Fruit fly (Drosophila melanogaster) whole organism, embryonic: Measurements from ENCODE around the gene CoRest.
A peak's percentile ranks its signal among the peaks of the same experiment; 100 is the strongest.

Source experiments
- Adf1 ChIP-seq: fragments of 200-800 bp; sonication (Bioruptor generic); IDR thresholded peaks from 2 replicates; pipeline ENCODE4 v1.3.6; 2022; ENCODE audit warnings: missing biosample characterization, missing genetic modification characterization
- Aef1 ChIP-seq: fragments of 200-800 bp; sonication (Bioruptor generic); IDR thresholded peaks from 3 replicates; pipeline ENCODE4 v1.3.6; 2022; ENCODE audit warnings: missing biosample characterization, missing genetic modification characterization
- Atf-2 ChIP-seq: fragments of 200-800 bp; sonication (Bioruptor generic); optimal IDR thresholded peaks from 2 replicates; lab custom pipeline; 2016; ENCODE audit warnings: missing biosample characterization, missing genetic modification characterization
- Blimp-1 ChIP-seq: fragments of 200-800 bp; sonication (Bioruptor generic); optimal IDR thresholded peaks from 3 replicates; lab custom pipeline; 2018; ENCODE audit warnings: missing biosample characterization, missing genetic modification characterization, mild to moderate bottlenecking, moderate library complexity, missing genetic modification reagents
- Bteb2 ChIP-seq: fragments of 200-800 bp; sonication (Bioruptor generic); optimal IDR thresholded peaks from 2 replicates; lab custom pipeline; 2016; ENCODE audit warnings: missing biosample characterization, missing genetic modification characterization
- CG13424 ChIP-seq: fragments of 200-800 bp; sonication (Bioruptor generic); optimal IDR thresholded peaks from 2 replicates; lab custom pipeline; 2019; ENCODE audit warnings: missing biosample characterization, mild to moderate bottlenecking, missing genetic modification characterization, moderate library complexity
- CG15269 ChIP-seq: fragments of 200-800 bp; sonication (Bioruptor generic); optimal IDR thresholded peaks from 2 replicates; lab custom pipeline; 2018; ENCODE audit warnings: missing biosample characterization, mild to moderate bottlenecking, missing genetic modification characterization, moderate library complexity
- CG15479 ChIP-seq: fragments of 200-800 bp; sonication (Bioruptor generic); optimal IDR thresholded peaks from 3 replicates; lab custom pipeline; 2019; ENCODE audit warnings: missing biosample characterization, mild to moderate bottlenecking, missing genetic modification characterization, moderate library complexity
- CG17912 ChIP-seq: fragments of 200-800 bp; sonication (Bioruptor generic); optimal IDR thresholded peaks from 2 replicates; lab custom pipeline; 2018; ENCODE audit warnings: missing biosample characterization, mild to moderate bottlenecking, missing genetic modification characterization
- CG18619 ChIP-seq: fragments of 200-800 bp; sonication (Bioruptor generic); optimal IDR thresholded peaks from 3 replicates; lab custom pipeline; 2017; ENCODE audit warnings: missing biosample characterization, mild to moderate bottlenecking, missing genetic modification characterization
- CG32532 ChIP-seq: fragments of 200-800 bp; sonication (Bioruptor generic); IDR thresholded peaks from 2 replicates; pipeline ENCODE4 v1.3.6; 2022; ENCODE audit warnings: missing biosample characterization, missing genetic modification characterization
- CG3995 ChIP-seq: fragments of 200-800 bp; sonication (Bioruptor generic); optimal IDR thresholded peaks from 3 replicates; lab custom pipeline; 2016; ENCODE audit warnings: missing biosample characterization, missing genetic modification characterization
- CG6254 ChIP-seq: fragments of 200-800 bp; sonication (Bioruptor generic); optimal IDR thresholded peaks from 3 replicates; lab custom pipeline; 2017; ENCODE audit warnings: mild to moderate bottlenecking, missing biosample characterization, missing genetic modification reagents, missing genetic modification characterization
- CG6272 ChIP-seq: fragments of 200-800 bp; sonication (Bioruptor generic); IDR thresholded peaks from 2 replicates; pipeline ENCODE4 v1.3.6; 2022; ENCODE audit warnings: missing biosample characterization, missing genetic modification characterization
- CG6791 ChIP-seq: fragments of 200-800 bp; sonication (Bioruptor generic); IDR thresholded peaks from 3 replicates; pipeline ENCODE4 v1.3.6; 2022; ENCODE audit warnings: missing biosample characterization, missing genetic modification characterization; ENCODE audit not compliant: partially characterized antibody
- CG7556 ChIP-seq: fragments of 200-800 bp; sonication (Bioruptor generic); optimal IDR thresholded peaks from 2 replicates; lab custom pipeline; 2017; ENCODE audit warnings: missing biosample characterization, mild to moderate bottlenecking, missing genetic modification characterization
- CG7745 ChIP-seq: fragments of 200-800 bp; sonication (Bioruptor generic); optimal IDR thresholded peaks from 2 replicates; lab custom pipeline; 2018; ENCODE audit warnings: missing biosample characterization, mild to moderate bottlenecking, missing genetic modification characterization, moderate library complexity
- CG8765 ChIP-seq: fragments of 200-800 bp; sonication (Bioruptor generic); IDR thresholded peaks from 2 replicates; pipeline ENCODE4 v1.3.6; 2022; ENCODE audit warnings: missing biosample characterization, missing genetic modification characterization
- D19B ChIP-seq: fragments of 200-800 bp; sonication (Bioruptor generic); optimal IDR thresholded peaks from 2 replicates; lab custom pipeline; 2017; ENCODE audit warnings: missing biosample characterization, mild to moderate bottlenecking, missing genetic modification characterization
- Dll ChIP-seq: fragments of 200-800 bp; sonication (Bioruptor generic); IDR thresholded peaks from 4 replicates; pipeline ENCODE4 v1.3.6; 2022; ENCODE audit warnings: missing biosample characterization, missing genetic modification characterization; ENCODE audit not compliant: partially characterized antibody
- Dref ChIP-seq: fragments of 200-800 bp; sonication (Bioruptor generic); IDR thresholded peaks from 2 replicates; pipeline ENCODE4 v1.3.6; 2022; ENCODE audit warnings: missing biosample characterization, missing genetic modification characterization
- E2f2 ChIP-seq: fragments of 200-800 bp; sonication (Bioruptor generic); IDR thresholded peaks from 2 replicates; pipeline ENCODE4 v1.3.6; 2022; ENCODE audit warnings: missing biosample characterization, missing genetic modification characterization
- GATAe ChIP-seq: fragments of 200-800 bp; sonication (Bioruptor generic); conservative IDR thresholded peaks from 2 replicates; pipeline ENCODE4 v1.3.6; 2022; ENCODE audit warnings: missing biosample characterization, missing genetic modification characterization
- Gsc ChIP-seq: fragments of 200-800 bp; sonication (Bioruptor generic); IDR thresholded peaks from 2 replicates; pipeline ENCODE4 v1.3.6; 2022; ENCODE audit warnings: missing biosample characterization, missing genetic modification characterization
- HHEX ChIP-seq: fragments of 200-800 bp; sonication (Bioruptor generic); optimal IDR thresholded peaks from 3 replicates; lab custom pipeline; 2017; ENCODE audit warnings: missing biosample characterization, mild to moderate bottlenecking, missing genetic modification characterization, missing genetic modification reagents
- HLH3B ChIP-seq: fragments of 200-800 bp; sonication (Bioruptor generic); IDR thresholded peaks from 2 replicates; pipeline ENCODE4 v1.3.6; 2022; ENCODE audit warnings: missing biosample characterization, missing genetic modification characterization
- Lhr ChIP-seq: fragments of 200-800 bp; sonication (Bioruptor generic); optimal IDR thresholded peaks from 3 replicates; lab custom pipeline; 2017; ENCODE audit warnings: mild to moderate bottlenecking, missing biosample characterization, missing genetic modification reagents, missing genetic modification characterization
- Lpt ChIP-seq: fragments of >200 bp; optimal IDR thresholded peaks from 2 replicates; lab custom pipeline; 2018; ENCODE audit warnings: missing biosample characterization, missing genetic modification characterization
- Med ChIP-seq: fragments of 200-800 bp; sonication (Bioruptor generic); peaks from one replicate; lab custom pipeline; 2016; ENCODE audit warnings: missing biosample characterization, missing genetic modification characterization, mild to moderate bottlenecking, inconsistent platforms, moderate library complexity
- Spps ChIP-seq: fragments of 200-800 bp; sonication (Bioruptor generic); optimal IDR thresholded peaks from 2 replicates; lab custom pipeline; 2018; ENCODE audit warnings: missing biosample characterization, mild to moderate bottlenecking, missing genetic modification characterization
- Sry-δ ChIP-seq: fragments of 200-800 bp; sonication (Bioruptor generic); optimal IDR thresholded peaks from 2 replicates; lab custom pipeline; 2016; ENCODE audit warnings: missing biosample characterization, missing genetic modification characterization
- Trl ChIP-seq, 3 experiments: fragments of >200 bp in 2 of 3; fragments of 200-800 bp in 1 of 3; sonication (Bioruptor generic) in 1 of 3; optimal IDR thresholded peaks; 2 replicates in 1 of 3; 3 replicates in 2 of 3; lab custom pipeline; 2016 to 2017; ENCODE audit warnings: missing biosample characterization in 1 of 3, missing genetic modification characterization in 1 of 3
- Vsx1 ChIP-seq: fragments of 200-800 bp; sonication (Bioruptor generic); optimal IDR thresholded peaks from 2 replicates; lab custom pipeline; 2017; ENCODE audit warnings: missing biosample characterization, mild to moderate bottlenecking, missing genetic modification characterization, missing genetic modification reagents
- YL-1 ChIP-seq: fragments of 200-800 bp; sonication (Bioruptor generic); optimal IDR thresholded peaks from 3 replicates; lab custom pipeline; 2017; ENCODE audit warnings: missing biosample characterization, mild to moderate bottlenecking, missing genetic modification characterization
- al ChIP-seq: fragments of 200-800 bp; sonication (Bioruptor generic); IDR thresholded peaks from 2 replicates; pipeline ENCODE4 v1.3.6; 2022; ENCODE audit warnings: missing biosample characterization, missing genetic modification characterization
- bbx ChIP-seq: fragments of 200-800 bp; sonication (Bioruptor generic); IDR thresholded peaks from 2 replicates; pipeline ENCODE4 v1.3.6; 2022; ENCODE audit warnings: missing biosample characterization, missing genetic modification characterization; ENCODE audit not compliant: partially characterized antibody
- cg ChIP-seq: fragments of 200-800 bp; sonication (Bioruptor generic); optimal IDR thresholded peaks from 3 replicates; lab custom pipeline; 2019; ENCODE audit warnings: missing biosample characterization, mild to moderate bottlenecking, missing genetic modification characterization, moderate library complexity
- exex ChIP-seq: fragments of 200-800 bp; sonication (Bioruptor generic); optimal IDR thresholded peaks from 4 replicates; lab custom pipeline; 2018; ENCODE audit warnings: missing biosample characterization, mild to moderate bottlenecking, missing genetic modification characterization, moderate library complexity
- grn ChIP-seq: fragments of 200-800 bp; sonication (Bioruptor generic); optimal IDR thresholded peaks from 3 replicates; lab custom pipeline; 2017; ENCODE audit warnings: missing biosample characterization, missing genetic modification characterization
- gsb ChIP-seq: fragments of 200-800 bp; sonication (Bioruptor generic); IDR thresholded peaks from 2 replicates; pipeline ENCODE4 v1.3.6; 2022; ENCODE audit warnings: missing biosample characterization, missing genetic modification characterization
- lab ChIP-seq: fragments of 200-800 bp; sonication (Bioruptor generic); optimal IDR thresholded peaks from 3 replicates; lab custom pipeline; 2017; ENCODE audit warnings: missing biosample characterization, missing genetic modification characterization, mild to moderate bottlenecking, moderate library complexity, missing genetic modification reagents
- lola ChIP-seq, 3 experiments: fragments of >200 bp in 2 of 3; fragments of 200-800 bp in 1 of 3; sonication (Bioruptor generic) in 1 of 3; optimal IDR thresholded peaks; 2 replicates each; lab custom pipeline; 2017 to 2019; ENCODE audit warnings: missing biosample characterization in 3 of 3, missing genetic modification characterization in 3 of 3, mild to moderate bottlenecking in 1 of 3, moderate library complexity in 1 of 3
- nerfin-2 ChIP-seq: fragments of 200-800 bp; sonication (Bioruptor generic); IDR thresholded peaks from 2 replicates; pipeline ENCODE4 v1.3.6; 2022; ENCODE audit warnings: missing biosample characterization, missing genetic modification characterization; ENCODE audit not compliant: partially characterized antibody
- row ChIP-seq: fragments of 200-800 bp; sonication (Bioruptor generic); IDR thresholded peaks from 3 replicates; pipeline ENCODE4 v1.3.6; 2022; ENCODE audit warnings: missing biosample characterization, missing genetic modification characterization
- sc ChIP-seq, 3 experiments: fragments of >200 bp in 2 of 3; fragments of 200-800 bp in 1 of 3; sonication (Bioruptor generic) in 1 of 3; optimal IDR thresholded peaks; 2 replicates in 2 of 3; 3 replicates in 1 of 3; lab custom pipeline; 2017; ENCODE audit warnings: mild to moderate bottlenecking in 1 of 3, missing biosample characterization in 1 of 3, missing genetic modification characterization in 1 of 3, missing genetic modification reagents in 1 of 3
- slbo ChIP-seq: fragments of 200-800 bp; sonication (Bioruptor generic); IDR thresholded peaks from 2 replicates; pipeline ENCODE4 v1.3.6; 2022; ENCODE audit warnings: missing biosample characterization, missing genetic modification characterization
- sug ChIP-seq: fragments of 200-800 bp; optimal IDR thresholded peaks from 2 replicates; lab custom pipeline; 2019; ENCODE audit warnings: missing biosample characterization, mild to moderate bottlenecking, missing genetic modification characterization, moderate library complexity
- tio ChIP-seq: fragments of 200-800 bp; sonication (Bioruptor generic); optimal IDR thresholded peaks from 2 replicates; lab custom pipeline; 2017; ENCODE audit warnings: missing biosample characterization, missing genetic modification characterization, inconsistent platforms
- vnd ChIP-seq: fragments of 200-800 bp; sonication (Bioruptor generic); IDR thresholded peaks from 3 replicates; pipeline ENCODE4 v1.3.6; 2022; ENCODE audit warnings: missing biosample characterization, missing genetic modification characterization; ENCODE audit not compliant: partially characterized antibody
- z ChIP-seq: fragments of 200-800 bp; sonication (Bioruptor generic); IDR thresholded peaks from 3 replicates; pipeline ENCODE4 v1.3.6; 2022; ENCODE audit warnings: missing biosample characterization, missing genetic modification characterization

CoRest gene

DNA sequence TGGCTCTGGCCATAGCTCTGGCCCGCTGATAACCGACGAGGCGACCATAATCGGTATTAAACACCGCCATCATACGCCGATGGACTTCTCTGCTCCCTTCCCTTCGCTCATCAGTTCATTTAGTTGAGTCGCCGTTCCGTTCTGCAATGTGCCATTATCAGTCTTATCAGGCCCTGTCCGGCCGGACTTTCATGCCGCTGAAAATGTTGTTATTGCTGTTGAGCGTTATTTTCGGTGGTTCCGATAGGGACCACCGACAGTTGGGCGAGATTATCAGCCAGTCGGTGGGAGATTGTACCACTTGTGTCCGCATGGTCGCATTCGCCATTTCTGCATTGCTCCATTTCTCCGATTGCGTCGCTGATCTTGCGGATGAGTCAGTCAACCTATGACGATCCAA, 20.5 kb upstream of the CoRest start (continued):
- TF ChIP-seq CG32532 (GFP tag; lab: Robert Waterston, UW): peak; percentile 50
- TF ChIP-seq Gsc (GFP tag; lab: Robert Waterston, UW): no peak
- no peak for TF ChIP-seq Atf-2
- peak; percentile 22 for TF ChIP-seq lab
- no peak for TF ChIP-seq sc (optimal IDR thresholded peaks at IDR 0.05; lab: Kevin White, UChicago)
- TF ChIP-seq sc (GFP tag; optimal IDR thresholded peaks at IDR 0.05; lab: Kevin White, UChicago): no peak
- TF ChIP-seq Bteb2 (GFP tag; lab: Kevin White, UChicago): no peak
- TF ChIP-seq Dref (GFP tag; lab: Robert Waterston, UW): no peak
- TF ChIP-seq Blimp-1 (GFP tag; lab: Kevin White, UChicago): no peak
- TF ChIP-seq Spps (tag; lab: Kevin White, UChicago): no peak
- TF ChIP-seq slbo (GFP tag; lab: Robert Waterston, UW): no peak
- TF ChIP-seq lola (GFP tag; optimal IDR thresholded peaks at IDR 0.05; lab: Kevin White, UChicago): no peak
- no peak for TF ChIP-seq bbx (GFP tag; lab: Robert Waterston, UW)
- no peak for TF ChIP-seq al (GFP tag; lab: Robert Waterston, UW)
- no peak for TF ChIP-seq CG18619 (GFP tag; lab: Kevin White, UChicago)
- no peak for TF ChIP-seq Sry-δ
- TF ChIP-seq row (GFP tag; lab: Robert Waterston, UW): no peak
- TF ChIP-seq cg (GFP tag; lab: Kevin White, UChicago): no peak
- TF ChIP-seq HLH3B (GFP tag; lab: Robert Waterston, UW): no peak
- 0 out of 2 replicates have a peak, but pooled peaks have one; percentile 8 for TF ChIP-seq Adf1 (GFP tag; lab: Robert Waterston, UW)
- TF ChIP-seq CG6254 (GFP tag; lab: Kevin White, UChicago): no peak
- peak; percentile 89 for TF ChIP-seq sug (tag; lab: Kevin White, UChicago)
- TF ChIP-seq vnd: no peak
- no peak for TF ChIP-seq Dll
- no peak for TF ChIP-seq HHEX
- TF ChIP-seq nerfin-2 (GFP tag; lab: Robert Waterston, UW): no peak
- no peak for TF ChIP-seq CG7745 (tag; lab: Kevin White, UChicago)
- TF ChIP-seq D19B (GFP tag; lab: Kevin White, UChicago): no peak
- no peak for TF ChIP-seq tio (GFP tag; lab: Kevin White, UChicago)
- TF ChIP-seq exex (tag; lab: Kevin White, UChicago): peak; percentile 83
- TF ChIP-seq GATAe (GFP tag; lab: Robert Waterston, UW): 0 out of 2 replicates have a peak, but pooled peaks have one; percentile 30
- no peak for TF ChIP-seq CG3995 (GFP tag; lab: Kevin White, UChicago)
- TF ChIP-seq Lpt: no peak
- TF ChIP-seq Lhr (GFP tag; lab: Kevin White, UChicago): no peak
- TF ChIP-seq grn: peak; percentile 29
- TF ChIP-seq gsb (GFP tag; lab: Robert Waterston, UW): no peak
- no peak for TF ChIP-seq CG13424 (tag; lab: Kevin White, UChicago)
- TF ChIP-seq z (GFP tag; lab: Robert Waterston, UW): no peak
- no peak for TF ChIP-seq E2f2
- no peak for TF ChIP-seq CG7556 (GFP tag; lab: Kevin White, UChicago)
- no peak for TF ChIP-seq CG17912 (GFP tag; lab: Kevin White, UChicago)
- TF ChIP-seq CG15269 (tag; lab: Kevin White, UChicago): no peak
- no peak for TF ChIP-seq Aef1 (GFP tag; lab: Robert Waterston, UW)
- TF ChIP-seq CG6791: no peak
- TF ChIP-seq CG8765 (GFP tag; lab: Robert Waterston, UW): no peak
- TF ChIP-seq CG15479 (GFP tag; lab: Kevin White, UChicago): peak; percentile 83
- TF ChIP-seq CG6272 (GFP tag; lab: Robert Waterston, UW): no peak
- peak; percentile 32 for TF ChIP-seq Med (GFP tag; lab: Kevin White, UChicago)
- no peak for TF ChIP-seq YL-1 (GFP tag; lab: Kevin White, UChicago)
- no peak for TF ChIP-seq Trl (optimal IDR thresholded peaks at IDR 0.05; lab: Kevin White, UChicago)
- TF ChIP-seq Trl (GFP tag; optimal IDR thresholded peaks at IDR 0.05; lab: Kevin White, UChicago): no peak
- no peak for TF ChIP-seq Vsx1 (GFP tag; lab: Kevin White, UChicago)
